Worm (Caenorhabditis elegans): ENCODE results near the gene str-25.

ce11 chrV:16163719-16164118 is 48.2 kb downstream of the str-25 start, which contains the start of gene F10A3.12:
- TF ChIP-seq ces-1 (GFP tag; optimal IDR thresholded peaks at IDR 0.05) (no peak), unc-62 (GFP tag; optimal IDR thresholded peaks at IDR 0.05) (no peak), mab-9 (GFP tag; IDR thresholded peaks at IDR 0.05) (no peak), nhr-12 (tag; optimal IDR thresholded peaks at IDR 0.05) (no peak), nhr-84 (tag; optimal IDR thresholded peaks at IDR 0.05) (no peak), pqm-1 (tag; optimal IDR thresholded peaks at IDR 0.05) (no peak), efl-1 (optimal IDR thresholded peaks at IDR 0.05) (no peak), efl-1 (GFP tag; optimal IDR thresholded peaks at IDR 0.05 in 1 of 2) (no peak)

Data from whole organism, L1 larva.